Fruit fly (Drosophila melanogaster) whole organism, wandering third instar larva: ENCODE measurements around the gene Tom.
A peak's percentile ranks its signal among the peaks of the same experiment; 100 is the strongest.

ENCODE experiments used
- Abd-B ChIP-seq: fragments of >200 bp; optimal IDR thresholded peaks from 2 replicates; lab custom pipeline; 2017; ENCODE audit warnings: missing biosample characterization, missing genetic modification characterization
- CG32264 ChIP-seq: fragments of 200-800 bp; sonication (Bioruptor generic); optimal IDR thresholded peaks from 2 replicates; lab custom pipeline; 2016; ENCODE audit warnings: missing biosample characterization, missing genetic modification characterization
- CG9705 ChIP-seq: fragments of 200-800 bp; sonication (Bioruptor generic); optimal IDR thresholded peaks from 2 replicates; lab custom pipeline; 2018; ENCODE audit warnings: missing biosample characterization, mild to moderate bottlenecking, missing genetic modification characterization
- CrebA ChIP-seq: fragments of 200-800 bp; sonication (Bioruptor generic); optimal IDR thresholded peaks from 2 replicates; lab custom pipeline; 2016; ENCODE audit warnings: missing biosample characterization, mild to moderate bottlenecking, missing genetic modification characterization, borderline replicate concordance
- Dfd ChIP-seq: fragments of >200 bp; optimal IDR thresholded peaks from 2 replicates; lab custom pipeline; 2017; ENCODE audit warnings: missing biosample characterization, missing genetic modification characterization
- Dif ChIP-seq: fragments of 200-275, 200-300 bp; sonication (Bioruptor generic); optimal IDR thresholded peaks from 2 replicates; lab custom pipeline; 2018; ENCODE audit warnings: missing biosample characterization, missing genetic modification characterization; ENCODE audit not compliant: partially characterized antibody
- GATAd ChIP-seq: sonication (Bioruptor generic); optimal IDR thresholded peaks from 2 replicates; lab custom pipeline; 2016; ENCODE audit warnings: missing biosample characterization, missing genetic modification characterization
- HLH106 ChIP-seq: fragments of 200-800 bp; optimal IDR thresholded peaks from 3 replicates; lab custom pipeline; 2019; ENCODE audit warnings: missing biosample characterization, mild to moderate bottlenecking, missing genetic modification characterization, moderate library complexity
- Hnf4 ChIP-seq: fragments of 200-800 bp; sonication (Bioruptor generic); optimal IDR thresholded peaks from 2 replicates; lab custom pipeline; 2016; ENCODE audit warnings: missing biosample characterization, mild to moderate bottlenecking, missing genetic modification characterization
- Hr78 ChIP-seq: fragments of >200 bp; optimal IDR thresholded peaks from 2 replicates; lab custom pipeline; 2017; ENCODE audit warnings: missing biosample characterization, missing genetic modification characterization
- Hr83 ChIP-seq: fragments of 200-300 bp; sonication (Bioruptor generic); optimal IDR thresholded peaks from 2 replicates; lab custom pipeline; 2016; ENCODE audit warnings: missing biosample characterization, mild to moderate bottlenecking, missing genetic modification characterization, moderate library complexity; ENCODE audit not compliant: poor library complexity, severe bottlenecking
- Jra ChIP-seq: sonication (Bioruptor generic); optimal IDR thresholded peaks from 2 replicates; lab custom pipeline; 2016; ENCODE audit warnings: missing biosample characterization, missing genetic modification characterization
- Mio ChIP-seq: sonication (Bioruptor generic); optimal IDR thresholded peaks from 2 replicates; lab custom pipeline; 2016; ENCODE audit warnings: missing biosample characterization, missing genetic modification characterization
- Myc ChIP-seq: fragments of >200 bp; optimal IDR thresholded peaks from 2 replicates; lab custom pipeline; 2017
- N ChIP-seq: fragments of >200 bp; optimal IDR thresholded peaks from 2 replicates; lab custom pipeline; 2018; ENCODE audit warnings: missing biosample characterization, missing external identifiers, missing genetic modification characterization
- OdsH ChIP-seq: fragments of 200-800 bp; sonication (Bioruptor generic); optimal IDR thresholded peaks from 2 replicates; lab custom pipeline; 2016; ENCODE audit warnings: missing biosample characterization, mild to moderate bottlenecking, missing genetic modification characterization
- Rel ChIP-seq, 2 experiments: fragments of 200-800 bp; sonication (Bioruptor generic) in 1 of 2; optimal IDR thresholded peaks; 2 replicates in 1 of 2; 3 replicates in 1 of 2; lab custom pipeline; 2016 to 2019; ENCODE audit warnings: mild to moderate bottlenecking in 2 of 2, missing biosample characterization in 2 of 2, missing genetic modification characterization in 2 of 2, moderate library complexity in 1 of 2
- Sp1 ChIP-seq: fragments of 200-800 bp; sonication (Bioruptor generic); optimal IDR thresholded peaks from 3 replicates; lab custom pipeline; 2019; ENCODE audit warnings: missing biosample characterization, mild to moderate bottlenecking, missing genetic modification characterization, moderate library complexity
- Vsx2 ChIP-seq: fragments of 200-300, 225-300 bp; sonication (Bioruptor generic); optimal IDR thresholded peaks from 2 replicates; lab custom pipeline; 2018; ENCODE audit warnings: missing biosample characterization, missing genetic modification characterization; ENCODE audit not compliant: partially characterized antibody
- br ChIP-seq: fragments of 200-800 bp; sonication (Bioruptor generic); optimal IDR thresholded peaks from 2 replicates; lab custom pipeline; 2016; ENCODE audit warnings: missing biosample characterization, missing genetic modification characterization
- brk ChIP-seq: fragments of 200-800 bp; sonication (Bioruptor generic); optimal IDR thresholded peaks from 2 replicates; lab custom pipeline; 2016; ENCODE audit warnings: missing biosample characterization, mild to moderate bottlenecking, missing genetic modification characterization
- dl ChIP-seq, 2 experiments: fragments of 175-275, 200-275 bp in 1 of 2; fragments of 200-275 bp in 1 of 2; sonication (Bioruptor generic); optimal IDR thresholded peaks; lab custom pipeline; 2018; ENCODE audit warnings: mild to moderate bottlenecking in 2 of 2, missing biosample characterization in 2 of 2, missing genetic modification characterization in 2 of 2, moderate library complexity in 2 of 2; ENCODE audit not compliant: partially characterized antibody in 2 of 2, insufficient read depth in 1 of 2
- dmrt93B ChIP-seq: fragments of 200-800 bp; sonication (Bioruptor generic); optimal IDR thresholded peaks from 2 replicates; lab custom pipeline; 2018; ENCODE audit warnings: missing biosample characterization, mild to moderate bottlenecking, missing genetic modification characterization
- dsf ChIP-seq: sonication (Bioruptor generic); optimal IDR thresholded peaks from 2 replicates; lab custom pipeline; 2016; ENCODE audit warnings: missing biosample characterization, missing genetic modification characterization, borderline replicate concordance
- ey ChIP-seq: fragments of 200-800 bp; sonication (Bioruptor generic); optimal IDR thresholded peaks from 2 replicates; lab custom pipeline; 2016; ENCODE audit warnings: missing biosample characterization, missing genetic modification characterization
- foxo ChIP-seq, 2 experiments: fragments of 200-800 bp; sonication (Bioruptor generic); optimal IDR thresholded peaks; 2 replicates in 1 of 2; 3 replicates in 1 of 2; lab custom pipeline; 2016 to 2017; ENCODE audit warnings: missing biosample characterization in 2 of 2, missing genetic modification characterization in 2 of 2
- fru ChIP-seq: fragments of 200-800 bp; sonication (Bioruptor generic); optimal IDR thresholded peaks from 3 replicates; lab custom pipeline; 2016; ENCODE audit warnings: missing biosample characterization, mild to moderate bottlenecking, missing genetic modification characterization
- h ChIP-seq: fragments of 200-800 bp; sonication (Bioruptor generic); optimal IDR thresholded peaks from 3 replicates; lab custom pipeline; 2016; ENCODE audit warnings: missing biosample characterization, mild to moderate bottlenecking, missing genetic modification characterization
- jim ChIP-seq: fragments of 175-275, 200-325 bp; sonication (Bioruptor generic); optimal IDR thresholded peaks from 2 replicates; lab custom pipeline; 2016; ENCODE audit warnings: missing biosample characterization, mild to moderate bottlenecking, missing genetic modification characterization
- lola ChIP-seq: fragments of >200 bp; optimal IDR thresholded peaks from 2 replicates; lab custom pipeline; 2017; ENCODE audit warnings: missing biosample characterization, missing genetic modification characterization
- pan ChIP-seq: fragments of >200 bp; optimal IDR thresholded peaks from 2 replicates; lab custom pipeline; 2017
- psq ChIP-seq: fragments of 200-800 bp; sonication (Bioruptor generic); optimal IDR thresholded peaks from 3 replicates; lab custom pipeline; 2017; ENCODE audit warnings: missing biosample characterization, mild to moderate bottlenecking, missing genetic modification characterization, moderate library complexity
- rgr ChIP-seq: fragments of 200-800 bp; sonication (Bioruptor generic); optimal IDR thresholded peaks from 3 replicates; lab custom pipeline; 2016; ENCODE audit warnings: missing biosample characterization, mild to moderate bottlenecking, missing genetic modification characterization
- sage ChIP-seq: fragments of 200-800 bp; sonication (Bioruptor generic); optimal IDR thresholded peaks from 2 replicates; lab custom pipeline; 2016; ENCODE audit warnings: missing biosample characterization, mild to moderate bottlenecking, missing genetic modification characterization
- sv ChIP-seq: fragments of 200-800 bp; sonication (Bioruptor generic); optimal IDR thresholded peaks from 3 replicates; lab custom pipeline; 2016; ENCODE audit warnings: missing biosample characterization, missing genetic modification characterization
- tai ChIP-seq: sonication (Bioruptor generic); optimal IDR thresholded peaks from 2 replicates; lab custom pipeline; 2016; ENCODE audit warnings: missing biosample characterization, missing genetic modification characterization
- usp ChIP-seq: fragments of >200 bp; optimal IDR thresholded peaks from 2 replicates; lab custom pipeline; 2017; ENCODE audit warnings: missing biosample characterization, missing genetic modification characterization
- woc ChIP-seq: sonication (Bioruptor generic); optimal IDR thresholded peaks from 2 replicates; lab custom pipeline; 2016; ENCODE audit warnings: missing biosample characterization, mild to moderate bottlenecking, missing genetic modification characterization

Tom gene

dm6 chr3L:14979332-14979731 lies 10.2 kb downstream of the Tom start, which contains the start of gene CG3349:
Gene CG3349 (plus strand): TSS chr3L:14979620.
- TF ChIP-seq Mio (no peak), Myc (lab: Kevin White, UChicago) (no peak), CG9705 (GFP tag; lab: Kevin White, UChicago) (no peak), Hr83 (GFP tag; lab: Kevin White, UChicago) (no peak), ey (no peak), sage (GFP tag; lab: Kevin White, UChicago) (no peak), tai (GFP tag; lab: Kevin White, UChicago) (no peak), CrebA (no peak), GATAd (GFP tag; lab: Kevin White, UChicago) (no peak), fru (GFP tag; lab: Kevin White, UChicago) (no peak), dl (GFP tag; optimal IDR thresholded peaks at IDR 0.05; lab: Kevin White, UChicago; ENCODE audit: insufficient read depth in 1 of 2, partially characterized antibody in 2 of 2) (no peak), Jra (no peak), Sp1 (GFP tag; lab: Kevin White, UChicago) (no peak), Abd-B (no peak), jim (GFP tag; lab: Kevin White, UChicago) (no peak), brk (GFP tag; lab: Kevin White, UChicago) (no peak), pan (no peak)

- no peak for TF ChIP-seq usp
- TF ChIP-seq fru (GFP tag; lab: Kevin White, UChicago): no peak
- TF ChIP-seq Hr78 (GFP tag; lab: Kevin White, UChicago): no peak
- TF ChIP-seq Rel (GFP tag; optimal IDR thresholded peaks at IDR 0.05; lab: Kevin White, UChicago): no peak
- TF ChIP-seq Rel (tag; optimal IDR thresholded peaks at IDR 0.05; lab: Kevin White, UChicago): no peak
- no peak for TF ChIP-seq Myc (lab: Kevin White, UChicago)
These were observed 10.9 kb downstream of the Tom start for dm6 chr3L:14980038-14980437.

DNA sequence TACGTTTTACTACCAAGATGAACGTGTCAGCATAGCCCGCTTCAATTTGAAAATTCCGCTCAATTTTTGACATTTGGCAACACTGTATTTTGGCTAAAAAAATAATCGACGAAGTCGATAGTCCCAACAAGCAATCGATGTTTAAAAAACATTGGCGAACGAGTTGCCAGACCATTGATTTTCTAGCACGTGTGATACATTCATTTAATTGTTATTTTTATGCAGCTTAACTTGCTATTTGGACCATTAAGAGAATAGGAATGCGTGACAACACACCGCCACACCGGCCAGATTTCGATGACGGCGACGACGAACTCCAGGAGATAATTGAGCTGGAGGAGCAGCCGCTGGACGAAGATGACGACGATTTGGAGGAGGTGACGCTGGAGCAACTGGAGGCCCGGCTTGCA lies 13.5 kb downstream of the Tom start, which contains the start of gene CG5114:
Gene CG5114, plus strand, starts transcription at position 161 of the 410 bp plus-strand sequence.
- no peak for TF ChIP-seq Jra
- no peak for TF ChIP-seq lola (GFP tag; lab: Kevin White, UChicago)
- TF ChIP-seq Hr78 (GFP tag; lab: Kevin White, UChicago): no peak
- TF ChIP-seq dl (GFP tag; optimal IDR thresholded peaks at IDR 0.05; lab: Kevin White, UChicago; ENCODE audit: insufficient read depth in 1 of 2, partially characterized antibody in 2 of 2): no peak
- no peak for TF ChIP-seq jim (GFP tag; lab: Kevin White, UChicago)
- no peak for TF ChIP-seq CG32264 (GFP tag; lab: Kevin White, UChicago)
- peak in 1 of 2 experiments; percentile 46 for TF ChIP-seq foxo (GFP tag; optimal IDR thresholded peaks at IDR 0.05; lab: Kevin White, UChicago)
- peak; percentile 73 for TF ChIP-seq Hnf4 (GFP tag; lab: Kevin White, UChicago)
- no peak for TF ChIP-seq CrebA
- TF ChIP-seq Abd-B: no peak
- no peak for TF ChIP-seq pan
- no peak for TF ChIP-seq Mio
- peak; percentile 49 for TF ChIP-seq sv (GFP tag; lab: Kevin White, UChicago)
- TF ChIP-seq Hr83 (GFP tag; lab: Kevin White, UChicago): peak; percentile 62
- TF ChIP-seq CG9705 (GFP tag; lab: Kevin White, UChicago): peak; percentile 30
- no peak for TF ChIP-seq GATAd (GFP tag; lab: Kevin White, UChicago)
- TF ChIP-seq rgr: peak; percentile 48
- TF ChIP-seq Dfd (GFP tag; lab: Kevin White, UChicago): no peak
- TF ChIP-seq dsf (GFP tag; lab: Kevin White, UChicago): no peak
- TF ChIP-seq woc (GFP tag; lab: Kevin White, UChicago): no peak
- TF ChIP-seq brk (GFP tag; lab: Kevin White, UChicago): peak; percentile 31
- TF ChIP-seq Myc (lab: Kevin White, UChicago): peak; percentile 42
- TF ChIP-seq OdsH (GFP tag; lab: Kevin White, UChicago): no peak
- TF ChIP-seq usp: no peak
- TF ChIP-seq HLH106: peak; percentile 34
- no peak for TF ChIP-seq Rel (GFP tag; optimal IDR thresholded peaks at IDR 0.05; lab: Kevin White, UChicago)
- no peak for TF ChIP-seq Rel (tag; optimal IDR thresholded peaks at IDR 0.05; lab: Kevin White, UChicago)
- no peak for TF ChIP-seq N (GFP tag; lab: Kevin White, UChicago)
- TF ChIP-seq Vsx2 (GFP tag; lab: Kevin White, UChicago): no peak
- TF ChIP-seq ey: peak; percentile 14
- peak; percentile 16 for TF ChIP-seq fru (GFP tag; lab: Kevin White, UChicago)
- TF ChIP-seq Dif: no peak
- no peak for TF ChIP-seq psq (GFP tag; lab: Kevin White, UChicago)
- TF ChIP-seq h (GFP tag; lab: Kevin White, UChicago): peak; percentile 58
- no peak for TF ChIP-seq Sp1 (GFP tag; lab: Kevin White, UChicago)
- peak; percentile 65 for TF ChIP-seq tai (GFP tag; lab: Kevin White, UChicago)
- no peak for TF ChIP-seq sage (GFP tag; lab: Kevin White, UChicago)
- no peak for TF ChIP-seq dmrt93B
- TF ChIP-seq br (GFP tag; lab: Kevin White, UChicago): peak; percentile 35
